Worm (Caenorhabditis elegans): ENCODE data around the gene F28B12.6.

DNA sequence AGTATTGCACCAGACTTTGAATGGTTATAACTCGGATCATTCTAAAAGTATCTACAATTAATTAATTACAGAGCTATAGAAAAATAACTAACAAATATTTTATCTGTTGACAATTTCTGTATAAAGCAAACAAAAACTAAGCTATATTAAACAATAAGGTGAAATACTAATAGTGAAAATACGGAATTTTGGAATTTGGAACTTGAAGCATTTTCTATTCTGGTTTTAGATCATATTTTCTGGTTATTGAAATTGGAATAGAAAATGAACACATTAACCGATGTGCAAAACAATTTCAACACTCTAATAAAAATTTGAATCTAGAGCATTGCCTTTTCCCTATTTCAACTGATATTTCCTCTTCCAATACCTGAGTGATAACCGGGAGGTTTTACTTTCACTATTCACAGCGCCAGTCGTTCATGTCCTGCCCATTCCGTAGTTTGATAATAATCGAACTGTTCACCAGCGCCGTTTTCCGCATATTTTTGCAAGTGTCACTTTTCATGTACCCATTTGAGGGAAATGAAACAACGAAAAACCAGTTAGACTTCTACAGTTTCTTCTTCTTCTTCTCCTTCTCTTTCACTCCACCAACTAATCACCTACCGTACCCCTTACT, 40.7 kb upstream of the F28B12.6 start:
- no peak for TF ChIP-seq hlh-1 (tag; optimal IDR thresholded peaks at IDR 0.05)
- no peak for TF ChIP-seq elt-1 (tag; optimal IDR thresholded peaks at IDR 0.05; ENCODE audit: borderline replicate concordance, insufficient read depth)
- TF ChIP-seq pha-4 (tag; optimal IDR thresholded peaks at IDR 0.05) = no peak
- no peak for TF ChIP-seq ceh-43 (GFP tag; optimal IDR thresholded peaks at IDR 0.05)
- no peak for TF ChIP-seq unc-120 (tag; optimal IDR thresholded peaks at IDR 0.05; ENCODE audit: poor library complexity, severe bottlenecking)
- TF ChIP-seq lsy-2 (tag; optimal IDR thresholded peaks at IDR 0.05) = no peak
- TF ChIP-seq bed-3 (GFP tag; optimal IDR thresholded peaks at IDR 0.05) = no peak
- TF ChIP-seq ces-1 (GFP tag; optimal IDR thresholded peaks at IDR 0.05) = no peak
- no peak for TF ChIP-seq nhr-237 (tag; optimal IDR thresholded peaks at IDR 0.05)
- no peak for TF ChIP-seq ztf-11 (tag; optimal IDR thresholded peaks at IDR 0.05)
- no peak for TF ChIP-seq mep-1 (tag; optimal IDR thresholded peaks at IDR 0.05)
- no peak for TF ChIP-seq lin-32 (GFP tag; optimal IDR thresholded peaks at IDR 0.05)
- TF ChIP-seq lin-13 (tag; optimal IDR thresholded peaks at IDR 0.05) = no peak
